Fruit fly (Drosophila melanogaster) whole organism, wandering third instar larva: ENCODE data around the gene Ugt37D1.

ENCODE experiments used
- Hr78 ChIP-seq: fragments of >200 bp; optimal IDR thresholded peaks from 2 replicates; lab custom pipeline; 2017; ENCODE audit warnings: missing biosample characterization, missing genetic modification characterization
- Hr83 ChIP-seq: fragments of 200-300 bp; sonication (Bioruptor generic); optimal IDR thresholded peaks from 2 replicates; lab custom pipeline; 2016; ENCODE audit warnings: missing biosample characterization, mild to moderate bottlenecking, missing genetic modification characterization, moderate library complexity; ENCODE audit not compliant: poor library complexity, severe bottlenecking
- dsf ChIP-seq: sonication (Bioruptor generic); optimal IDR thresholded peaks from 2 replicates; lab custom pipeline; 2016; ENCODE audit warnings: missing biosample characterization, missing genetic modification characterization, borderline replicate concordance

- no peak for TF ChIP-seq Hr83 (GFP tag; lab: Kevin White, UChicago)
- no peak for TF ChIP-seq Hr78 (GFP tag; lab: Kevin White, UChicago)
- no peak for TF ChIP-seq dsf (GFP tag; lab: Kevin White, UChicago)
Observed at dm6 chr2L:16764480-16764879, 34.3 kb upstream of the Ugt37D1 start.
